Worm (Caenorhabditis elegans) whole organism, L4 larva: Measurements from ENCODE around the gene rpl-23.

ENCODE experiments used
- F10B5.3 ChIP-seq: sonication (generic microtip); optimal IDR thresholded peaks from 2 replicates; lab custom pipeline; 2016; ENCODE audit warnings: mild to moderate bottlenecking, missing genetic modification characterization, missing compliant biosample characterization
- F26F4.8 ChIP-seq: fragments of 200-800 bp; sonication (Bioruptor generic); conservative IDR thresholded peaks from 2 replicates; pipeline ENCODE4 v1.3.6; 2022; ENCODE audit warnings: missing genetic modification characterization, missing compliant biosample characterization
- F37D6.2 ChIP-seq: sonication (generic microtip); optimal IDR thresholded peaks from 2 replicates; lab custom pipeline; 2016; ENCODE audit warnings: mild to moderate bottlenecking, missing genetic modification characterization, missing compliant biosample characterization
- T20F7.1 ChIP-seq: fragments of 200-800 bp; sonication (Bioruptor generic); optimal IDR thresholded peaks from 2 replicates; lab custom pipeline; 2018; ENCODE audit warnings: mild to moderate bottlenecking, missing genetic modification characterization, missing compliant biosample characterization
- Y105C5A.15 ChIP-seq: fragments of 200-800 bp; sonication (Bioruptor generic); IDR thresholded peaks from 2 replicates; pipeline ENCODE4 v1.3.6; 2022; ENCODE audit warnings: missing genetic modification characterization, missing compliant biosample characterization
- Y5F2A.4 ChIP-seq: fragments of 200-800 bp; sonication (Bioruptor generic); optimal IDR thresholded peaks from 2 replicates; lab custom pipeline; 2018; ENCODE audit warnings: mild to moderate bottlenecking, missing genetic modification characterization, missing compliant biosample characterization
- ama-1 ChIP-seq: fragments of 150-350 bp; optimal IDR thresholded peaks from 2 replicates; lab custom pipeline; 2014; ENCODE audit warnings: inconsistent platforms, mixed read lengths
- ceh-20 ChIP-seq: fragments of 200-800 bp; sonication (Bioruptor generic); IDR thresholded peaks from 2 replicates; pipeline ENCODE4 v1.3.6; 2022; ENCODE audit warnings: missing genetic modification reagents, missing genetic modification characterization, missing compliant biosample characterization
- ceh-28 ChIP-seq: fragments of 150-350 bp; optimal IDR thresholded peaks from 2 replicates; lab custom pipeline; 2014; ENCODE audit warnings: missing biosample characterization, missing genetic modification reagents, missing genetic modification characterization
- ceh-82 ChIP-seq: sonication (generic microtip); optimal IDR thresholded peaks from 2 replicates; lab custom pipeline; 2017; ENCODE audit warnings: missing biosample characterization, missing genetic modification characterization
- cey-2 ChIP-seq: sonication (generic microtip); optimal IDR thresholded peaks from 3 replicates; lab custom pipeline; 2017; ENCODE audit warnings: missing genetic modification characterization, mild to moderate bottlenecking, missing compliant biosample characterization, antibody characterized with exemption, borderline replicate concordance; ENCODE audit not compliant: insufficient read depth
- ctbp-1 ChIP-seq: fragments of 200-800 bp; sonication (Bioruptor generic); IDR thresholded peaks from 2 replicates; pipeline ENCODE4 v1.3.6; 2022; ENCODE audit warnings: missing genetic modification reagents, missing genetic modification characterization, missing compliant biosample characterization
- daf-16 ChIP-seq, 3 experiments: sonication (generic microtip); optimal IDR thresholded peaks; 2 replicates each; lab custom pipeline; 2016 to 2017; ENCODE audit warnings: missing genetic modification characterization in 3 of 3, missing genetic modification reagents in 3 of 3, mild to moderate bottlenecking in 2 of 3, missing compliant biosample characterization in 2 of 3, missing biosample characterization in 1 of 3, moderate library complexity in 1 of 3
- daf-19 ChIP-seq: fragments of 200-800 bp; sonication (Bioruptor generic); conservative IDR thresholded peaks from 2 replicates; pipeline ENCODE4 v1.3.6; 2022; ENCODE audit warnings: missing genetic modification characterization, missing compliant biosample characterization
- daf-8 ChIP-seq: fragments of 200-800 bp; sonication (Bioruptor generic); IDR thresholded peaks from 2 replicates; pipeline ENCODE4 v1.3.6; 2022; ENCODE audit warnings: missing genetic modification characterization, missing compliant biosample characterization
- duxl-1 ChIP-seq: sonication (generic microtip); optimal IDR thresholded peaks from 2 replicates; lab custom pipeline; 2016; ENCODE audit warnings: mild to moderate bottlenecking, missing genetic modification characterization, moderate library complexity, missing compliant biosample characterization; ENCODE audit not compliant: poor library complexity
- hlh-11 ChIP-seq: fragments of 200-800 bp; sonication (Bioruptor generic); optimal IDR thresholded peaks from 2 replicates; lab custom pipeline; 2018; ENCODE audit warnings: mild to moderate bottlenecking, missing genetic modification characterization, missing compliant biosample characterization
- hlh-30 ChIP-seq: sonication (generic microtip); optimal IDR thresholded peaks from 2 replicates; lab custom pipeline; 2017; ENCODE audit warnings: antibody characterized with exemption, mild to moderate bottlenecking, missing genetic modification characterization, missing compliant biosample characterization; ENCODE audit not compliant: insufficient read depth
- hmg-1.1 ChIP-seq: fragments of 200-800 bp; sonication (Bioruptor generic); IDR thresholded peaks from 2 replicates; pipeline ENCODE4 v1.3.6; 2022; ENCODE audit warnings: missing genetic modification reagents, missing genetic modification characterization, missing compliant biosample characterization
- lim-7 ChIP-seq: fragments of 200-800 bp; sonication (Bioruptor generic); IDR thresholded peaks from 2 replicates; pipeline ENCODE4 v1.3.6; 2022; ENCODE audit warnings: missing genetic modification characterization, missing compliant biosample characterization
- lin-13 ChIP-seq: fragments of 150-350 bp; optimal IDR thresholded peaks from 2 replicates; lab custom pipeline; 2014; ENCODE audit warnings: missing biosample characterization, missing genetic modification reagents, missing genetic modification characterization
- lin-15B ChIP-seq: fragments of 150-350 bp; sonication (generic microtip); optimal IDR thresholded peaks from 3 replicates; lab custom pipeline; 2014; ENCODE audit warnings: missing biosample characterization, missing genetic modification characterization
- lin-38 ChIP-seq: fragments of 200-800 bp; sonication (Bioruptor generic); IDR thresholded peaks from 2 replicates; pipeline ENCODE4 v1.3.6; 2022; ENCODE audit warnings: missing genetic modification reagents, missing genetic modification characterization, missing compliant biosample characterization
- lsy-2 ChIP-seq, 2 experiments: fragments of 150-350 bp in 1 of 2; sonication (generic microtip) in 1 of 2; optimal IDR thresholded peaks; 2 replicates each; lab custom pipeline; 2014 to 2017; ENCODE audit warnings: missing biosample characterization in 2 of 2, missing genetic modification characterization in 2 of 2
- mdl-1 ChIP-seq, 2 experiments: fragments of 150-350 bp in 1 of 2; sonication (generic microtip) in 1 of 2; optimal IDR thresholded peaks; 2 replicates each; lab custom pipeline; 2014 to 2017; ENCODE audit warnings: missing biosample characterization in 2 of 2, missing genetic modification characterization in 2 of 2
- mdt-29 ChIP-seq: fragments of 200-800 bp; sonication (Bioruptor generic); IDR thresholded peaks from 2 replicates; pipeline ENCODE4 v1.3.6; 2022; ENCODE audit warnings: missing genetic modification reagents, missing genetic modification characterization, missing compliant biosample characterization
- mes-2 ChIP-seq: sonication (generic microtip); optimal IDR thresholded peaks from 2 replicates; lab custom pipeline; 2016; ENCODE audit warnings: missing genotype, mild to moderate bottlenecking, missing genetic modification characterization, missing compliant biosample characterization; ENCODE audit not compliant: poor library complexity, severe bottlenecking
- mxl-3 ChIP-seq: fragments of 200-800 bp; sonication (Bioruptor generic); optimal IDR thresholded peaks from 2 replicates; lab custom pipeline; 2018; ENCODE audit warnings: mild to moderate bottlenecking, missing genetic modification characterization, missing compliant biosample characterization
- nhr-111 ChIP-seq: fragments of 200-800 bp; sonication (Bioruptor generic); optimal IDR thresholded peaks from 2 replicates; lab custom pipeline; 2018; ENCODE audit warnings: mild to moderate bottlenecking, missing genetic modification characterization, missing compliant biosample characterization
- nhr-41 ChIP-seq: fragments of 200-800 bp; sonication (Bioruptor generic); IDR thresholded peaks from 2 replicates; pipeline ENCODE4 v1.3.6; 2022; ENCODE audit warnings: missing genetic modification reagents, missing genetic modification characterization, missing compliant biosample characterization
- nhr-42 ChIP-seq: fragments of 200-800 bp; sonication (Bioruptor generic); IDR thresholded peaks from 2 replicates; pipeline ENCODE4 v1.3.6; 2022; ENCODE audit warnings: missing genetic modification characterization, missing compliant biosample characterization
- nhr-48 ChIP-seq: sonication (generic microtip); optimal IDR thresholded peaks from 2 replicates; lab custom pipeline; 2016; ENCODE audit warnings: mild to moderate bottlenecking, missing genetic modification characterization, missing compliant biosample characterization
- nhr-6 ChIP-seq: fragments of 150-350 bp; optimal IDR thresholded peaks from 2 replicates; lab custom pipeline; 2014; ENCODE audit warnings: missing biosample characterization, missing genetic modification characterization
- nhr-76 ChIP-seq: fragments of 150-350 bp; optimal IDR thresholded peaks from 2 replicates; lab custom pipeline; 2014; ENCODE audit warnings: missing biosample characterization, missing genetic modification characterization
- pha-4 ChIP-seq, 2 experiments: fragments of 150-350 bp in 1 of 2; fragments of 200-800 bp in 1 of 2; sonication (Bioruptor generic) in 1 of 2; IDR thresholded peaks in 1 of 2; optimal IDR thresholded peaks in 1 of 2; 2 replicates each; pipeline versions ENCODE4 v1.3.6 to Lab custom; 2014 to 2022; ENCODE audit warnings: missing genetic modification characterization in 2 of 2, missing genetic modification reagents in 2 of 2, missing biosample characterization in 1 of 2, missing compliant biosample characterization in 1 of 2
- pqm-1 ChIP-seq: sonication (generic microtip); optimal IDR thresholded peaks from 2 replicates; lab custom pipeline; 2017; ENCODE audit warnings: missing biosample characterization, missing genetic modification characterization
- sdz-12 ChIP-seq: fragments of 200-800 bp; sonication (Bioruptor generic); optimal IDR thresholded peaks from 2 replicates; lab custom pipeline; 2018; ENCODE audit warnings: mild to moderate bottlenecking, missing genetic modification characterization, missing compliant biosample characterization
- set-16 ChIP-seq: fragments of 200-800 bp; sonication (Bioruptor generic); IDR thresholded peaks from 2 replicates; pipeline ENCODE4 v1.3.6; 2022; ENCODE audit warnings: missing genetic modification reagents, missing genetic modification characterization, missing compliant biosample characterization
- skn-1 ChIP-seq: fragments of 150-350 bp; optimal IDR thresholded peaks from 2 replicates; lab custom pipeline; 2014; ENCODE audit warnings: missing biosample characterization, missing genetic modification characterization
- spr-1 ChIP-seq: sonication (generic microtip); optimal IDR thresholded peaks from 2 replicates; lab custom pipeline; 2016; ENCODE audit warnings: mild to moderate bottlenecking, missing genetic modification characterization, missing compliant biosample characterization
- tra-1 ChIP-seq: fragments of 200-800 bp; sonication (Bioruptor generic); IDR thresholded peaks from 2 replicates; pipeline ENCODE4 v1.3.6; 2022; ENCODE audit warnings: missing genetic modification reagents, missing genetic modification characterization, missing compliant biosample characterization
- vab-7 ChIP-seq: fragments of 200-800 bp; sonication (Bioruptor generic); IDR thresholded peaks from 2 replicates; pipeline ENCODE4 v1.3.6; 2022; ENCODE audit warnings: missing genetic modification reagents, missing genetic modification characterization, missing compliant biosample characterization
- zfp-2 ChIP-seq: sonication (generic microtip); optimal IDR thresholded peaks from 2 replicates; lab custom pipeline; 2016; ENCODE audit warnings: mild to moderate bottlenecking, missing genetic modification characterization, missing compliant biosample characterization
- zip-2 ChIP-seq: fragments of 150-350 bp; optimal IDR thresholded peaks from 2 replicates; lab custom pipeline; 2014; ENCODE audit warnings: missing biosample characterization, missing genetic modification characterization
- ztf-11 ChIP-seq: fragments of 150-350 bp; optimal IDR thresholded peaks from 2 replicates; lab custom pipeline; 2014; ENCODE audit warnings: missing biosample characterization, missing genetic modification characterization

The rpl-23 gene

DNA sequence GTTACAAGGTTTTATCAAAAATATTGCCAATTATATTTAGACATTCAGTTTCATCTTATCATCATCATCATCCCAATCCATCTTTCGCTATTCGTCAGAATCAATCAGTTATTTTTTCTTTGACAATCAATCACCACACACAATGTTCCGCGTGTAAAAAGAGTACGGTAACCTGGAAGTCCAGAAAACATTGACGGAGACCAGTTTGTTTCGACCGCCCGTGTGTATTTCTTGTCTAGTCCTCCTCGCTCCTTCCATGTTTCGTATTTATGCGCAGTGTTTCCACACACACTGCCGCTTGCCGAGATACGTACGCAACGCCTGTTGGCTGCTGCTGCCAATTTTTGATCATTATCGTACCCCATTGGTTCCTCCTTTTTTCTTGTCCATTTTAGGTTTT is 4.7 kb upstream of the rpl-23 start (continued):
- peak; percentile 4 for TF ChIP-seq pqm-1 (tag; lab: Kevin White, UChicago)
- no peak for TF ChIP-seq ztf-11 (tag; lab: Kevin White, UChicago)
- no peak for TF ChIP-seq zfp-2
- 0 out of 2 replicates have a peak, but pooled peaks have one; percentile 37 for TF ChIP-seq ceh-20 (GFP tag; lab: Robert Waterston, UW)
- TF ChIP-seq mxl-3 = peak; percentile 95
- no peak for TF ChIP-seq daf-19 (GFP tag; lab: Robert Waterston, UW)
- peak; percentile 64 for TF ChIP-seq nhr-48 (tag; lab: Kevin White, UChicago)
- TF ChIP-seq sdz-12 (GFP tag; lab: Kevin White, UChicago) = no peak
- TF ChIP-seq skn-1 (tag; lab: Kevin White, UChicago) = no peak
- TF ChIP-seq T20F7.1 (GFP tag; lab: Kevin White, UChicago) = no peak
- TF ChIP-seq lim-7 (GFP tag; lab: Robert Waterston, UW) = no peak
- no peak for TF ChIP-seq Y5F2A.4 (GFP tag; lab: Kevin White, UChicago)
- TF ChIP-seq F10B5.3 (tag; lab: Kevin White, UChicago) = no peak
- 0 out of 2 replicates have a peak, but pooled peaks have one; percentile 37 for TF ChIP-seq hmg-1.1 (GFP tag; lab: Robert Waterston, UW)
- no peak for TF ChIP-seq vab-7
- no peak for TF ChIP-seq nhr-42 (GFP tag; lab: Robert Waterston, UW)
- TF ChIP-seq Y105C5A.15 = no peak
- 0 out of 2 replicates have a peak, but pooled peaks have one; percentile 26 for TF ChIP-seq nhr-41 (GFP tag; lab: Robert Waterston, UW)
- no peak for TF ChIP-seq ceh-28 (tag; lab: Kevin White, UChicago)
- no peak for TF ChIP-seq F37D6.2 (tag; lab: Kevin White, UChicago)
- no peak for TF ChIP-seq lin-15B (tag; lab: Kevin White, UChicago)
- TF ChIP-seq F26F4.8 (GFP tag; lab: Robert Waterston, UW) = no peak
- peak in 1 of 2 experiments; percentile 80 for TF ChIP-seq mdl-1 (tag; optimal IDR thresholded peaks at IDR 0.05; lab: Kevin White, UChicago)
- no peak for TF ChIP-seq duxl-1
- peak; percentile 41 for TF ChIP-seq mes-2 (tag; lab: Kevin White, UChicago)
- no peak for TF ChIP-seq zip-2 (tag; lab: Kevin White, UChicago)
- TF ChIP-seq cey-2 (tag; lab: Kevin White, UChicago) = no peak

DNA sequence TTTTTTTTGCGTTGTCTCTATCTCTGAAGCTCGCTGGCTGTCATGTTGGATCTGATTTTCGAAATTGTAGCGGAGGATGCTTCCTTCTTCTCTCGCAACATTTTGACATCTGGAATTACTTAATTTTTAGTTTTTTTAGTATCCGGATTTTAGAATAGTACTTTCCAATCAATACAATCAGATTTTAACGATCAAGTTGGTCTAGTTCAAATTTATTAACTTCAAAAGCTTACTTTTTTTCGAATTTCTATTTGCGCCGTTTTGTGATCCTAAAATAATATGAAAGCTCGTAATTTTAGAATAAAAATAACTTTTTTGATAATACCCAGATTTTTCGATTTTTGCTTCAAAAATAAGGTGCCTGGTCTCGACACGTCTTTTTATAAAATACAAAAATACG is 4.1 kb upstream of the rpl-23 start, which contains the start of gene B0336.12:
B0336.12 (minus strand) TSS at position 101 of the 400 bp plus-strand sequence.
- TF ChIP-seq mdt-29 (no peak), lin-38 (0 out of 2 replicates have a peak, but pooled peaks have one; percentile 22)

DNA sequence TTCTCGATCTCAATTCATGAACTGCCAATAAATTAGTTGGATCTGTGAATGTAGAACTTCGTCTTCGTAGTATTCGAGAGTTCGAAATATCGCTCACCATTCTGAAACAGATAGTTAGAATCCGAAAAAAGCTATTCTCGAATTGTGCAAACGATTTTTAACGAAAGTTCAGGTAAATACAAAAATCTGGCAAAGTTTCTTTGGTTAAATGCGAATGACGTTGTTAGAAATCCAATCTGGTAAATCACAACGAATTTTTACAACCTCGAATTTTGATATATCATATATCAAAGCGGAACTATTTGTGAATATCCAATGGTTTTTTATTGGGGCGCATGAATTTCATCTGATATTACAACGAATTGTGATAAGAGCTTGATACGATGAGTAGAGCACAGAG is 3.3 kb upstream of the rpl-23 start, which contains the start of gene hpo-28:
hpo-28 (minus strand) TSS at position 101 of the 400 bp plus-strand sequence.
- TF ChIP-seq nhr-76 (tag; lab: Kevin White, UChicago) (no peak), cey-2 (tag; lab: Kevin White, UChicago) (no peak), ama-1 (lab: Kevin White, UChicago) (no peak), spr-1 (tag; lab: Kevin White, UChicago) (no peak), ctbp-1 (GFP tag; lab: Robert Waterston, UW) (no peak), mdt-29 (no peak), daf-8 (GFP tag; lab: Robert Waterston, UW) (no peak), nhr-6 (tag; lab: Kevin White, UChicago) (no peak), tra-1 (GFP tag; lab: Robert Waterston, UW) (no peak), pha-4 (GFP tag; IDR thresholded peaks at IDR 0.05; lab: Robert Waterston, UW) (no peak), pha-4 (tag; optimal IDR thresholded peaks at IDR 0.05; lab: Kevin White, UChicago) (no peak), lsy-2 (tag; optimal IDR thresholded peaks at IDR 0.05; lab: Kevin White, UChicago) (no peak), nhr-111 (no peak), ceh-82 (tag; lab: Kevin White, UChicago) (no peak), lin-13 (GFP tag; lab: Kevin White, UChicago) (no peak), ztf-11 (tag; lab: Kevin White, UChicago) (no peak), nhr-42 (GFP tag; lab: Robert Waterston, UW) (no peak), hlh-30 (no peak), hlh-11 (tag; lab: Kevin White, UChicago) (no peak), daf-16 (GFP tag; optimal IDR thresholded peaks at IDR 0.05; lab: Kevin White, UChicago) (no peak), daf-16 (tag; optimal IDR thresholded peaks at IDR 0.05; lab: Kevin White, UChicago) (no peak), set-16 (no peak)
- TF ChIP-seq, all 104 proteins: peak for 0
